Worm (Caenorhabditis elegans) whole organism, L3 larva: ENCODE results near the gene cky-1.

Experiments used
- ZK546.5 ChIP-seq: sonication (generic microtip); optimal IDR thresholded peaks from 2 replicates; lab custom pipeline; 2017; ENCODE audit warnings: missing biosample characterization, missing genetic modification characterization
- ama-1 ChIP-seq: fragments of 150-350 bp; optimal IDR thresholded peaks from 2 replicates; lab custom pipeline; 2018
- egl-27 ChIP-seq: sonication (generic microtip); optimal IDR thresholded peaks from 4 replicates; lab custom pipeline; 2017; ENCODE audit warnings: missing biosample characterization, missing genetic modification reagents, missing genetic modification characterization
- elt-1 ChIP-seq: fragments of 150-350 bp; optimal IDR thresholded peaks from 2 replicates; lab custom pipeline; 2014; ENCODE audit warnings: missing biosample characterization, missing genetic modification characterization
- nhr-12 ChIP-seq: fragments of 150-350 bp; optimal IDR thresholded peaks from 2 replicates; lab custom pipeline; 2014; ENCODE audit warnings: missing biosample characterization, missing genetic modification characterization
- nhr-76 ChIP-seq: fragments of 150-350 bp; sonication (generic microtip); optimal IDR thresholded peaks from 5 replicates; lab custom pipeline; 2014; ENCODE audit warnings: missing biosample characterization, missing genetic modification characterization
- nhr-77 ChIP-seq: fragments of 150-350 bp; optimal IDR thresholded peaks from 2 replicates; lab custom pipeline; 2014; ENCODE audit warnings: missing biosample characterization, missing genetic modification characterization
- sea-2 ChIP-seq: fragments of 150-350 bp; sonication (generic microtip); optimal IDR thresholded peaks from 4 replicates; lab custom pipeline; 2014; ENCODE audit warnings: missing biosample characterization, missing genetic modification reagents, missing genetic modification characterization
- zag-1 ChIP-seq: fragments of 150-350 bp; optimal IDR thresholded peaks from 2 replicates; lab custom pipeline; 2014; ENCODE audit warnings: missing biosample characterization, missing genetic modification characterization

DNA sequence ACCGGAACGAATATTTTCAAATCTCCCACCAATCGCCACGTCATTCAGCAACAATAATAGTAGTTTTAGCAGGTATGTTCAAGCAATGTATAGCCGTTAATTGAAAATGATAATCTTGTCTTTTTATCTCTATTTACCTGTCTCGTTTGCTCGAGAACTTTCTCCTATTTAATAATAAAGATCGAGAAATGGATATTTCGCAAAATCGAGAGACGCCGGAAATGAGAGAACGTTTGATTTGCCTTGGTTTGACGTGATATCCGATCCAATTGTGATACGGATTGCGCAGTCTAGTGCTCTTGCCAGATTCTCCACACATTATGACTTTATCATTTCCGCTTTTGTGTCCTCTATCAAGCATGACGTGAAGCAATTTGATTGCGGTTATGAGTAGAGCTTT lies 37.3 kb downstream of the cky-1 start:
- TF ChIP-seq nhr-76 (tag; lab: Kevin White, UChicago) (no peak), nhr-12 (tag; lab: Kevin White, UChicago) (no peak), elt-1 (tag; lab: Kevin White, UChicago) (no peak), sea-2 (no peak), zag-1 (tag; lab: Kevin White, UChicago) (no peak), nhr-77 (tag; lab: Kevin White, UChicago) (no peak), egl-27 (tag; lab: Kevin White, UChicago) (no peak), ZK546.5 (tag; lab: Kevin White, UChicago) (no peak), ama-1 (no peak)
